Worm (Caenorhabditis elegans) whole organism, midembryonic: ENCODE data around the gene T25G12.6.

Experiments used
- T22C8.4 ChIP-seq: fragments of 200-800 bp; sonication (Bioruptor generic); IDR thresholded peaks from 2 replicates; pipeline ENCODE4 v1.3.6; 2022; ENCODE audit warnings: missing genetic modification characterization, missing compliant biosample characterization
- cog-1 ChIP-seq: sonication (generic microtip); optimal IDR thresholded peaks from 2 replicates; lab custom pipeline; 2016; ENCODE audit warnings: missing genetic modification characterization, missing compliant biosample characterization
- flt-1 ChIP-seq: fragments of 200-800 bp; sonication (Bioruptor generic); IDR thresholded peaks from 2 replicates; pipeline ENCODE4 v1.3.6; 2022; ENCODE audit warnings: missing genetic modification characterization, missing compliant biosample characterization
- klf-2 ChIP-seq: fragments of 200-800 bp; sonication (Bioruptor generic); conservative IDR thresholded peaks from 2 replicates; pipeline ENCODE4 v1.3.6; 2022; ENCODE audit warnings: missing genetic modification reagents, missing genetic modification characterization, missing compliant biosample characterization
- med-1 ChIP-seq: sonication (generic microtip); optimal IDR thresholded peaks from 2 replicates; lab custom pipeline; 2017; ENCODE audit warnings: missing genetic modification characterization, mild to moderate bottlenecking, missing compliant biosample characterization, antibody characterized with exemption, missing genetic modification reagents; ENCODE audit not compliant: insufficient read depth
- ref-1 ChIP-seq: fragments of 200-800 bp; sonication (Bioruptor generic); conservative IDR thresholded peaks from 2 replicates; pipeline ENCODE4 v1.3.6; 2022; ENCODE audit warnings: missing genetic modification reagents, missing genetic modification characterization, missing compliant biosample characterization
- tab-1 ChIP-seq: fragments of 200-800 bp; sonication (Bioruptor generic); IDR thresholded peaks from 2 replicates; pipeline ENCODE4 v1.3.6; 2022; ENCODE audit warnings: missing genetic modification characterization, missing compliant biosample characterization
- ztf-23 ChIP-seq: fragments of 200-800 bp; sonication (Bioruptor generic); IDR thresholded peaks from 2 replicates; pipeline ENCODE4 v1.3.6; 2022; ENCODE audit warnings: missing genetic modification reagents, missing genetic modification characterization, missing compliant biosample characterization
- ztf-29 ChIP-seq: fragments of 200-800 bp; sonication (Bioruptor generic); IDR thresholded peaks from 2 replicates; pipeline ENCODE4 v1.3.6; 2022; ENCODE audit warnings: missing genetic modification reagents, missing genetic modification characterization, missing compliant biosample characterization

- TF ChIP-seq ztf-23 (no peak), tab-1 (GFP tag; lab: Robert Waterston, UW) (no peak), flt-1 (GFP tag; lab: Robert Waterston, UW) (no peak), med-1 (GFP tag; lab: Kevin White, UChicago) (no peak), klf-2 (GFP tag; lab: Robert Waterston, UW) (no peak), ztf-29 (GFP tag; lab: Robert Waterston, UW) (no peak), T22C8.4 (GFP tag; lab: Robert Waterston, UW) (no peak), cog-1 (tag; lab: Kevin White, UChicago) (no peak), ref-1 (GFP tag; lab: Robert Waterston, UW) (no peak)
These were observed 34.9 kb downstream of the T25G12.6 start, which contains the start of gene B0302.5 for ce11 chrX:17195080-17195479.
